Worm (Caenorhabditis elegans): ENCODE results near the gene F35H10.2.

The F35H10.2 gene

ce11 chrIV:8307408-8307807, 21.6 kb upstream of the F35H10.2 start:
- TF ChIP-seq him-1 (tag; optimal IDR thresholded peaks at IDR 0.05) (no peak), W03F9.2 (tag; optimal IDR thresholded peaks at IDR 0.05) (no peak), dao-5 (tag; optimal IDR thresholded peaks at IDR 0.05) (no peak)

- TF ChIP-seq him-1 (tag; optimal IDR thresholded peaks at IDR 0.05) (no peak), W03F9.2 (tag; optimal IDR thresholded peaks at IDR 0.05) (no peak)
Measured at ce11 chrIV:8312105-8312504, 16.9 kb upstream of the F35H10.2 start.

ce11 chrIV:8312846-8313245, 16.2 kb upstream of the F35H10.2 start, which contains the start of gene F35H10.10:
Gene F35H10.10 (minus strand): TSS chrIV:8312946.
- TF ChIP-seq W03F9.2 (tag; optimal IDR thresholded peaks at IDR 0.05): no peak
- TF ChIP-seq him-1 (tag; optimal IDR thresholded peaks at IDR 0.05): no peak
- no peak for TF ChIP-seq dao-5 (tag; optimal IDR thresholded peaks at IDR 0.05)

- TF ChIP-seq W03F9.2 (tag; optimal IDR thresholded peaks at IDR 0.05): no peak
Measured at ce11 chrIV:8317800-8318199, 11.2 kb upstream of the F35H10.2 start.

ce11 chrIV:8318799-8319198, 10.2 kb upstream of the F35H10.2 start:
- TF ChIP-seq him-1 (tag; optimal IDR thresholded peaks at IDR 0.05) (no peak), dao-5 (tag; optimal IDR thresholded peaks at IDR 0.05) (no peak), W03F9.2 (tag; optimal IDR thresholded peaks at IDR 0.05) (no peak)

- TF ChIP-seq W03F9.2 (tag; optimal IDR thresholded peaks at IDR 0.05) (no peak), dao-5 (tag; optimal IDR thresholded peaks at IDR 0.05) (no peak), him-1 (tag; optimal IDR thresholded peaks at IDR 0.05) (no peak)
Measured at ce11 chrIV:8325667-8326066, 3.3 kb upstream of the F35H10.2 start, which contains the start of gene F35H10.3. Gene F35H10.3 (plus strand): TSS chrIV:8325967.

- no peak for TF ChIP-seq dao-5 (tag; optimal IDR thresholded peaks at IDR 0.05)
- TF ChIP-seq him-1 (tag; optimal IDR thresholded peaks at IDR 0.05): no peak
- no peak for TF ChIP-seq W03F9.2 (tag; optimal IDR thresholded peaks at IDR 0.05)
Measured at ce11 chrIV:8332526-8332925, 3.5 kb downstream of the F35H10.2 start, which contains the start of gene lys-10. Gene lys-10 (plus strand): TSS chrIV:8332826.

ce11 chrIV:8333034-8333433, 4.0 kb downstream of the F35H10.2 start:
- TF ChIP-seq dao-5 (tag; optimal IDR thresholded peaks at IDR 0.05) (no peak), W03F9.2 (tag; optimal IDR thresholded peaks at IDR 0.05) (no peak), him-1 (tag; optimal IDR thresholded peaks at IDR 0.05) (no peak)

- TF ChIP-seq W03F9.2 (tag; optimal IDR thresholded peaks at IDR 0.05) (no peak), him-1 (tag; optimal IDR thresholded peaks at IDR 0.05) (no peak), dao-5 (tag; optimal IDR thresholded peaks at IDR 0.05) (no peak)
Measured at ce11 chrIV:8333554-8333953, 4.5 kb downstream of the F35H10.2 start.

ce11 chrIV:8333954-8333987, 4.8 kb downstream of the F35H10.2 start, which contains the start of gene his-31:
Gene his-31 (minus strand): TSS chrIV:8333983.
- TF ChIP-seq W03F9.2 (tag; optimal IDR thresholded peaks at IDR 0.05): no peak
- no peak for TF ChIP-seq him-1 (tag; optimal IDR thresholded peaks at IDR 0.05)
- no peak for TF ChIP-seq dao-5 (tag; optimal IDR thresholded peaks at IDR 0.05)

- TF ChIP-seq W03F9.2 (tag; optimal IDR thresholded peaks at IDR 0.05): no peak
- TF ChIP-seq dao-5 (tag; optimal IDR thresholded peaks at IDR 0.05): no peak
- TF ChIP-seq him-1 (tag; optimal IDR thresholded peaks at IDR 0.05): no peak
Measured at ce11 chrIV:8333988-8334863, 5.2 kb downstream of the F35H10.2 start, which contains the start of gene his-32. Gene his-32 (plus strand): TSS chrIV:8334305.

ce11 chrIV:8339636-8340035, 10.6 kb downstream of the F35H10.2 start, which contains the start of gene lgc-6:
Gene lgc-6 (plus strand): TSS chrIV:8339936.
- TF ChIP-seq him-1 (tag; optimal IDR thresholded peaks at IDR 0.05) (no peak), W03F9.2 (tag; optimal IDR thresholded peaks at IDR 0.05) (no peak), dao-5 (tag; optimal IDR thresholded peaks at IDR 0.05) (no peak)

- TF ChIP-seq him-1 (tag; optimal IDR thresholded peaks at IDR 0.05): no peak
- TF ChIP-seq W03F9.2 (tag; optimal IDR thresholded peaks at IDR 0.05): no peak
Measured at ce11 chrIV:8342385-8342784, 13.4 kb downstream of the F35H10.2 start, which contains the start of gene lgc-5. Gene lgc-5 (plus strand): TSS chrIV:8342685.

ce11 chrIV:8345518-8345917, 16.5 kb downstream of the F35H10.2 start, which contains the start of gene F17E9.5:
Gene F17E9.5 (plus strand): TSS chrIV:8345818.
- TF ChIP-seq W03F9.2 (tag; optimal IDR thresholded peaks at IDR 0.05): no peak
- no peak for TF ChIP-seq him-1 (tag; optimal IDR thresholded peaks at IDR 0.05)
- no peak for TF ChIP-seq dao-5 (tag; optimal IDR thresholded peaks at IDR 0.05)

- TF ChIP-seq W03F9.2 (tag; optimal IDR thresholded peaks at IDR 0.05): no peak
- no peak for TF ChIP-seq him-1 (tag; optimal IDR thresholded peaks at IDR 0.05)
- TF ChIP-seq dao-5 (tag; optimal IDR thresholded peaks at IDR 0.05): no peak
Measured at ce11 chrIV:8347051-8347450, 18.0 kb downstream of the F35H10.2 start, which contains the start of the genes F17E9.18 and F17E9.15. Gene F17E9.18 (minus strand): TSS chrIV:8347151. Gene F17E9.15 (plus strand): TSS chrIV:8347418.

All from whole organism, L4/young adult.